Worm (Caenorhabditis elegans): ENCODE results near the gene F20B6.6.

DNA sequence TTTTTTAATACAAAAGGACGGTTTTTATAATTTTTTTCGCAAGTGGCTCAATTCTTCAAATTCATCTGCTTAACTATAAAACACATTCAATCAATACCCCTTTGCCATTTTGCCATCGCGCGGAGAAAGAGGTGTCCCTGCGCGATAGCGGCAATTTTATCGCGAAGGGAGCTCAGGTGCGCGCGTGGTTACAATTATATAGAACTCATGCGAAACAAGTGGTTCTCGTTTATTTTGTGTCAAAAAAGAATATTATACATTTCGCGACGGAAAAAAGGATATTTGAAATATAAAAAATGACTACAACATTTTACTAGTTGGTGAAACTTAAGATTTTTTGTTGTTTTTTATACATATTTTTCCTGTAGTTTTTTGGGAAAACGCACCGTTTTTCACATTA lies 7.1 kb upstream of the F20B6.6 start:
- TF ChIP-seq cog-1 (tag; optimal IDR thresholded peaks at IDR 0.05) (peak; percentile 99), flt-1 (GFP tag; IDR thresholded peaks at IDR 0.05) (peak; percentile 91), med-1 (GFP tag; optimal IDR thresholded peaks at IDR 0.05; ENCODE audit: insufficient read depth) (peak; percentile 76), ref-1 (GFP tag; conservative IDR thresholded peaks at IDR 0.05) (no peak), ztf-23 (GFP tag; IDR thresholded peaks at IDR 0.05) (peak; percentile 92), T22C8.4 (GFP tag; IDR thresholded peaks at IDR 0.05) (peak; percentile 100), tab-1 (GFP tag; IDR thresholded peaks at IDR 0.05) (peak; percentile 73; the same call in 1 of the 2 replicates), klf-2 (GFP tag; conservative IDR thresholded peaks at IDR 0.05) (peak; percentile 76)

Data from whole organism, midembryonic.